Worm (Caenorhabditis elegans): Measurements from ENCODE around the gene K09D9.3.
A peak's percentile ranks its signal among the peaks of the same experiment; 100 is the strongest.

The K09D9.3 gene

ce11 chrV:4024777-4025176 lies 5.5 kb downstream of the K09D9.3 start, which contains the start of gene K09D9.1 (continued):
- no peak for TF ChIP-seq ZK337.2 (GFP tag; IDR thresholded peaks at IDR 0.05)
- no peak for TF ChIP-seq zag-1 (tag; optimal IDR thresholded peaks at IDR 0.05)
- peak; percentile 70 for TF ChIP-seq T20F7.1 (GFP tag; optimal IDR thresholded peaks at IDR 0.05)
- TF ChIP-seq ces-1 (GFP tag; optimal IDR thresholded peaks at IDR 0.05), result no peak
- no peak for TF ChIP-seq spr-3 (GFP tag; optimal IDR thresholded peaks at IDR 0.05)
- TF ChIP-seq madf-9 (GFP tag; conservative IDR thresholded peaks at IDR 0.05), result no peak
- TF ChIP-seq tra-1 (GFP tag; IDR thresholded peaks at IDR 0.05), result no peak
- TF ChIP-seq mep-1 (tag; optimal IDR thresholded peaks at IDR 0.05), result no peak
- no peak for TF ChIP-seq F44E2.7 (GFP tag; IDR thresholded peaks at IDR 0.05)
- no peak for TF ChIP-seq lim-7 (GFP tag; IDR thresholded peaks at IDR 0.05)
- TF ChIP-seq duxl-1 (tag; optimal IDR thresholded peaks at IDR 0.05; ENCODE audit: poor library complexity), result no peak
- no peak for TF ChIP-seq tag-97 (GFP tag; IDR thresholded peaks at IDR 0.05)
- TF ChIP-seq nhr-10 (tag; optimal IDR thresholded peaks at IDR 0.05), result no peak
- TF ChIP-seq lin-39 (tag; optimal IDR thresholded peaks at IDR 0.05), result no peak
- peak; percentile 45 for TF ChIP-seq nhr-48 (tag; optimal IDR thresholded peaks at IDR 0.05)
- no peak for TF ChIP-seq aha-1 (tag)
- TF ChIP-seq zip-11 (GFP tag; IDR thresholded peaks at IDR 0.05), result no peak
- TF ChIP-seq dmd-9 (GFP tag; IDR thresholded peaks at IDR 0.05), result no peak
- TF ChIP-seq mxl-2 (GFP tag; conservative IDR thresholded peaks at IDR 0.05), result no peak
- 0 out of 2 replicates have a peak, but pooled peaks have one; percentile 45 for TF ChIP-seq lin-1 (GFP tag; IDR thresholded peaks at IDR 0.05)
- TF ChIP-seq nhr-102 (tag; optimal IDR thresholded peaks at IDR 0.05), result peak; percentile 66
- TF ChIP-seq R02D3.7 (tag; optimal IDR thresholded peaks at IDR 0.05), result no peak
- no peak for TF ChIP-seq nhr-42 (GFP tag; IDR thresholded peaks at IDR 0.05)
- no peak for TF ChIP-seq snpc-1.2 (GFP tag; IDR thresholded peaks at IDR 0.05)
- peak; percentile 81 for TF ChIP-seq nhr-28 (tag; optimal IDR thresholded peaks at IDR 0.05)
- no peak for TF ChIP-seq lsy-2 (tag; optimal IDR thresholded peaks at IDR 0.05)
- no peak for TF ChIP-seq unc-130 (GFP tag; optimal IDR thresholded peaks at IDR 0.05)
- TF ChIP-seq dmd-8 (GFP tag; IDR thresholded peaks at IDR 0.05), result no peak
- TF ChIP-seq fkh-10 (GFP tag; optimal IDR thresholded peaks at IDR 0.05), result no peak
- no peak for TF ChIP-seq lin-29 (GFP tag; IDR thresholded peaks at IDR 0.05)
- TF ChIP-seq daf-16 (GFP tag; optimal IDR thresholded peaks at IDR 0.05), result peak in 1 of 2 experiments; percentile 57
- TF ChIP-seq daf-16 (tag; optimal IDR thresholded peaks at IDR 0.05), result peak; percentile 95

DNA sequence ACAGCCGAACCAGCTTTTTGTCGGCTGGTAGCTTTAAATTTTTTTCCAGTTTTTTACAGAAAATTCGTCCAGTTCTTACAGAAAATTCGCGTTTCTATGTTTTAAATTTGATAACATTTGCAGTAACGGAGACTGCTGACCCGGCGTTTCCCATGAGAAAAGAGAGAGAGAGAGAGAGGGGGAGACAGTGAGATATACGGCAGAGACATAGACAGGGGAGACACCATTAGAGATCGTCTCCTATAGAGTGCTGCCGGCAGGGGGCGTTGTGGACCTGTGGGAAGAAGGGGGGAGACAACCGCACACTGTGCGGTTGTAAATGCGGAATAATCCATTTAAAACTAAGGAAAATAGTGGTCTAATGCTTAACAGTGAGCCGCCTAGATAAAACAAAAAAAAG lies 10.3 kb downstream of the K09D9.3 start:
- TF ChIP-seq lin-13 (GFP tag; optimal IDR thresholded peaks at IDR 0.05), result no peak
- no peak for TF ChIP-seq nhr-42 (GFP tag; IDR thresholded peaks at IDR 0.05)
- TF ChIP-seq mes-2 (tag; optimal IDR thresholded peaks at IDR 0.05; ENCODE audit: poor library complexity, severe bottlenecking), result peak; percentile 31
- peak; percentile 54 for TF ChIP-seq duxl-1 (tag; optimal IDR thresholded peaks at IDR 0.05; ENCODE audit: poor library complexity)
- no peak for TF ChIP-seq set-16 (GFP tag; IDR thresholded peaks at IDR 0.05)
- TF ChIP-seq ZK337.2 (GFP tag; IDR thresholded peaks at IDR 0.05), result no peak
- TF ChIP-seq nhr-48 (tag; optimal IDR thresholded peaks at IDR 0.05), result no peak
- no peak for TF ChIP-seq mxl-2 (GFP tag; conservative IDR thresholded peaks at IDR 0.05)
- no peak for TF ChIP-seq nhr-237 (tag; optimal IDR thresholded peaks at IDR 0.05)
- no peak for TF ChIP-seq spr-1 (tag; optimal IDR thresholded peaks at IDR 0.05)
- peak; percentile 1 for TF ChIP-seq nhr-28 (tag; optimal IDR thresholded peaks at IDR 0.05)
- TF ChIP-seq fos-1 (tag; optimal IDR thresholded peaks at IDR 0.05), result no peak
- peak; percentile 31 for TF ChIP-seq aha-1 (tag)
- no peak for TF ChIP-seq ama-1 (optimal IDR thresholded peaks at IDR 0.05)
- peak; percentile 31 for TF ChIP-seq hlh-30 (tag; optimal IDR thresholded peaks at IDR 0.05; ENCODE audit: insufficient read depth)
- TF ChIP-seq lin-29 (GFP tag; IDR thresholded peaks at IDR 0.05), result no peak

DNA sequence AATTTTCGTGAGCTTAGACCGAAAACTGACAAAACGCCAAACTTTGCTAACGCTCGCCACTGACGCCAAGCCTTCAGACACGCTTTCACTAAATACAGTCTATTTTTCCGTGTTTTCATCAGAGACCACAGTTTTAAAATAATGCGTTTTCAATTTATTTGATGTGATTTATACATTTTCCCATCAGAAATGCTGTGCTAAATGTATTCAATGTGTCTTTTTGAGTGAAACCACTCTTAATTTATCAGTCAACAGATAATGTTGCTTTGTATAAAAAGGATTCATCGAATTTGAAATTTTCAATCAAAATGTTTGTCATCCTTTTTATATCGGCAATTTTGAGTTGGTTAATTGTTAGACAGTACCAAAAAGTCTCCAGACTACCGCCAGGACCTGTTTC lies 12.0 kb downstream of the K09D9.3 start, which contains the start of gene cyp-35A4:
TSS of gene cyp-35A4 (plus strand) at position 301 of the 400 bp plus-strand sequence.
- no peak for TF ChIP-seq R02D3.7 (tag; optimal IDR thresholded peaks at IDR 0.05)
